Fruit fly (Drosophila melanogaster) S2 (cell line): ENCODE measurements around the gene CG4408.

Experiments used
- CG8478 ChIP-seq: fragments of >200 bp; optimal IDR thresholded peaks from 2 replicates; lab custom pipeline; 2018
- CTCF ChIP-seq, 2 experiments: fragments of >200 bp; optimal IDR thresholded peaks; 2 replicates each; lab custom pipeline; 2018

dm6 chr3R:23326292-23326691 lies 37.1 kb downstream of the CG4408 start:
- TF ChIP-seq CG8478 (lab: Kevin White, UChicago): no peak
- TF ChIP-seq CTCF (optimal IDR thresholded peaks at IDR 0.05; lab: Kevin White, UChicago): no peak
